Worm (Caenorhabditis elegans) whole organism, late embryonic: Measurements from ENCODE around the gene F58B3.6.
A peak's percentile ranks its signal among the peaks of the same experiment; 100 is the strongest.

Experiments
- C08G9.2 ChIP-seq: sonication (generic microtip); optimal IDR thresholded peaks from 2 replicates; lab custom pipeline; 2016; ENCODE audit warnings: mild to moderate bottlenecking, missing genetic modification characterization, moderate library complexity, missing compliant biosample characterization
- C38D4.7 ChIP-seq: fragments of 200-800 bp; sonication (Bioruptor generic); optimal IDR thresholded peaks from 2 replicates; lab custom pipeline; 2018; ENCODE audit warnings: mild to moderate bottlenecking, missing genetic modification characterization, moderate library complexity, missing compliant biosample characterization
- K09A11.1 ChIP-seq: sonication (generic microtip); optimal IDR thresholded peaks from 2 replicates; lab custom pipeline; 2017; ENCODE audit warnings: antibody characterized with exemption, mild to moderate bottlenecking, missing genetic modification characterization, missing compliant biosample characterization; ENCODE audit not compliant: insufficient read depth
- T23F11.4 ChIP-seq: fragments of 200-800 bp; sonication (Bioruptor generic); optimal IDR thresholded peaks from 2 replicates; lab custom pipeline; 2018; ENCODE audit warnings: mild to moderate bottlenecking, missing genetic modification characterization, missing compliant biosample characterization
- ama-1 ChIP-seq: fragments of 150-350 bp; optimal IDR thresholded peaks from 2 replicates; lab custom pipeline; 2014
- ceh-14 ChIP-seq: sonication (generic microtip); optimal IDR thresholded peaks from 2 replicates; lab custom pipeline; 2016; ENCODE audit warnings: missing genotype, missing genetic modification characterization, missing compliant biosample characterization
- ceh-18 ChIP-seq: sonication (generic microtip); optimal IDR thresholded peaks from 2 replicates; lab custom pipeline; 2016; ENCODE audit warnings: missing genetic modification characterization, missing compliant biosample characterization
- ceh-19 ChIP-seq: fragments of 200-800 bp; sonication (Bioruptor generic); optimal IDR thresholded peaks from 2 replicates; lab custom pipeline; 2018; ENCODE audit warnings: mild to moderate bottlenecking, missing genetic modification characterization, missing compliant biosample characterization
- ceh-2 ChIP-seq: sonication (generic microtip); optimal IDR thresholded peaks from 2 replicates; lab custom pipeline; 2016; ENCODE audit warnings: missing genotype, missing genetic modification characterization, missing compliant biosample characterization
- ceh-22 ChIP-seq: sonication (generic microtip); optimal IDR thresholded peaks from 2 replicates; lab custom pipeline; 2017; ENCODE audit warnings: missing biosample characterization, missing genetic modification characterization
- ceh-24 ChIP-seq: sonication (generic microtip); optimal IDR thresholded peaks from 2 replicates; lab custom pipeline; 2016; ENCODE audit warnings: mild to moderate bottlenecking, missing genetic modification characterization, missing compliant biosample characterization
- ceh-30 ChIP-seq: fragments of 150-350 bp; optimal IDR thresholded peaks from 2 replicates; lab custom pipeline; 2014; ENCODE audit warnings: missing biosample characterization, missing genetic modification characterization
- ceh-31 ChIP-seq: sonication (generic microtip); optimal IDR thresholded peaks from 2 replicates; lab custom pipeline; 2016; ENCODE audit warnings: missing genetic modification characterization, missing compliant biosample characterization
- ceh-34 ChIP-seq: sonication (generic microtip); optimal IDR thresholded peaks from 2 replicates; lab custom pipeline; 2016; ENCODE audit warnings: mild to moderate bottlenecking, missing genetic modification characterization, missing compliant biosample characterization
- ceh-45 ChIP-seq: fragments of 200-800 bp; sonication (Bioruptor generic); IDR thresholded peaks from 2 replicates; pipeline ENCODE4 v1.3.6; 2022; ENCODE audit warnings: missing genetic modification reagents, missing genetic modification characterization, missing compliant biosample characterization
- ceh-48 ChIP-seq: sonication (generic microtip); optimal IDR thresholded peaks from 2 replicates; lab custom pipeline; 2016; ENCODE audit warnings: missing genetic modification characterization, inconsistent platforms, missing compliant biosample characterization
- ceh-9 ChIP-seq: sonication (generic microtip); optimal IDR thresholded peaks from 2 replicates; lab custom pipeline; 2016; ENCODE audit warnings: mild to moderate bottlenecking, missing genetic modification characterization, inconsistent platforms, missing compliant biosample characterization
- che-1 ChIP-seq: sonication (generic microtip); optimal IDR thresholded peaks from 2 replicates; lab custom pipeline; 2016; ENCODE audit warnings: mild to moderate bottlenecking, missing genetic modification characterization, missing compliant biosample characterization
- dve-1 ChIP-seq: sonication (generic microtip); optimal IDR thresholded peaks from 2 replicates; lab custom pipeline; 2017; ENCODE audit warnings: antibody characterized with exemption, mild to moderate bottlenecking, missing genetic modification characterization, missing compliant biosample characterization
- elt-4 ChIP-seq: sonication (generic microtip); optimal IDR thresholded peaks from 2 replicates; lab custom pipeline; 2016; ENCODE audit warnings: missing genetic modification characterization, missing compliant biosample characterization
- ets-4 ChIP-seq: sonication (generic microtip); optimal IDR thresholded peaks from 2 replicates; lab custom pipeline; 2016; ENCODE audit warnings: missing genetic modification characterization, missing compliant biosample characterization
- eyg-1 ChIP-seq: sonication (generic microtip); optimal IDR thresholded peaks from 2 replicates; lab custom pipeline; 2016; ENCODE audit warnings: missing genotype, missing genetic modification characterization, missing compliant biosample characterization
- fax-1 ChIP-seq: sonication (generic microtip); optimal IDR thresholded peaks from 2 replicates; lab custom pipeline; 2016; ENCODE audit warnings: missing genotype, missing genetic modification characterization, missing compliant biosample characterization
- fkh-10 ChIP-seq: fragments of 150-350 bp; optimal IDR thresholded peaks from 2 replicates; lab custom pipeline; 2014; ENCODE audit warnings: missing biosample characterization, missing genetic modification reagents, missing genetic modification characterization
- fkh-6 ChIP-seq: sonication (generic microtip); optimal IDR thresholded peaks from 2 replicates; lab custom pipeline; 2016; ENCODE audit warnings: missing genetic modification characterization, missing compliant biosample characterization
- hlh-13 ChIP-seq: fragments of 200-800 bp; sonication (Bioruptor generic); optimal IDR thresholded peaks from 2 replicates; lab custom pipeline; 2018; ENCODE audit warnings: mild to moderate bottlenecking, missing genetic modification characterization, missing compliant biosample characterization
- hlh-15 ChIP-seq: sonication (generic microtip); optimal IDR thresholded peaks from 2 replicates; lab custom pipeline; 2016; ENCODE audit warnings: missing genetic modification characterization, missing compliant biosample characterization
- hlh-30 ChIP-seq: sonication (generic microtip); optimal IDR thresholded peaks from 2 replicates; lab custom pipeline; 2017; ENCODE audit warnings: antibody characterized with exemption, missing genetic modification characterization, missing compliant biosample characterization; ENCODE audit not compliant: insufficient read depth
- hlh-6 ChIP-seq: sonication (generic microtip); optimal IDR thresholded peaks from 2 replicates; lab custom pipeline; 2016; ENCODE audit warnings: missing genotype, missing genetic modification characterization, missing compliant biosample characterization
- hlh-8 ChIP-seq: sonication (generic microtip); optimal IDR thresholded peaks from 2 replicates; lab custom pipeline; 2016; ENCODE audit warnings: missing genotype, missing genetic modification characterization, missing compliant biosample characterization
- lim-6 ChIP-seq: sonication (generic microtip); optimal IDR thresholded peaks from 2 replicates; lab custom pipeline; 2016; ENCODE audit warnings: missing genetic modification characterization, missing compliant biosample characterization
- lin-11 ChIP-seq: fragments of 200-800 bp; sonication (Bioruptor generic); optimal IDR thresholded peaks from 2 replicates; lab custom pipeline; 2018; ENCODE audit warnings: mild to moderate bottlenecking, missing genetic modification characterization, missing compliant biosample characterization
- madf-2 ChIP-seq: sonication (generic microtip); optimal IDR thresholded peaks from 2 replicates; lab custom pipeline; 2017; ENCODE audit warnings: missing genetic modification characterization, missing compliant biosample characterization
- mec-3 ChIP-seq: sonication (generic microtip); optimal IDR thresholded peaks from 2 replicates; lab custom pipeline; 2016; ENCODE audit warnings: borderline replicate concordance, missing genetic modification characterization, missing compliant biosample characterization
- nhr-11 ChIP-seq: fragments of 150-350 bp; optimal IDR thresholded peaks from 2 replicates; lab custom pipeline; 2014; ENCODE audit warnings: missing biosample characterization, missing genetic modification characterization
- odd-2 ChIP-seq: sonication (generic microtip); optimal IDR thresholded peaks from 2 replicates; lab custom pipeline; 2017; ENCODE audit warnings: antibody characterized with exemption, mild to moderate bottlenecking, missing genetic modification characterization, missing compliant biosample characterization
- pag-3 ChIP-seq: sonication (generic microtip); optimal IDR thresholded peaks from 2 replicates; lab custom pipeline; 2016; ENCODE audit warnings: missing compliant biosample characterization, missing genetic modification characterization, borderline replicate concordance
- pat-9 ChIP-seq: fragments of 200-800 bp; sonication (Bioruptor generic); optimal IDR thresholded peaks from 2 replicates; lab custom pipeline; 2018; ENCODE audit warnings: mild to moderate bottlenecking, missing genetic modification characterization, moderate library complexity, missing compliant biosample characterization
- pha-2 ChIP-seq: sonication (generic microtip); optimal IDR thresholded peaks from 2 replicates; lab custom pipeline; 2017; ENCODE audit warnings: mild to moderate bottlenecking, missing genetic modification characterization, missing compliant biosample characterization
- pqm-1 ChIP-seq: sonication (generic microtip); optimal IDR thresholded peaks from 2 replicates; lab custom pipeline; 2016; ENCODE audit warnings: missing genetic modification characterization, missing compliant biosample characterization
- ref-2 ChIP-seq: sonication (generic microtip); optimal IDR thresholded peaks from 2 replicates; lab custom pipeline; 2016; ENCODE audit warnings: missing genetic modification characterization, missing compliant biosample characterization
- rnt-1 ChIP-seq: sonication (generic microtip); optimal IDR thresholded peaks from 2 replicates; lab custom pipeline; 2016; ENCODE audit warnings: missing genetic modification characterization, missing compliant biosample characterization
- sox-4 ChIP-seq: sonication (generic microtip); optimal IDR thresholded peaks from 2 replicates; lab custom pipeline; 2017; ENCODE audit warnings: mild to moderate bottlenecking, missing genetic modification characterization, inconsistent platforms, missing compliant biosample characterization
- zip-5 ChIP-seq: sonication (generic microtip); optimal IDR thresholded peaks from 2 replicates; lab custom pipeline; 2016; ENCODE audit warnings: missing genetic modification characterization, missing compliant biosample characterization
- ztf-16 ChIP-seq: sonication (generic microtip); optimal IDR thresholded peaks from 2 replicates; lab custom pipeline; 2017; ENCODE audit warnings: missing genetic modification characterization, missing compliant biosample characterization

The F58B3.6 gene

ce11 chrIV:11636409-11636723, at the start of gene F58B3.6:
Gene F58B3.6 (plus strand): TSS chrIV:11636648.
- TF ChIP-seq hlh-30 (tag; lab: Kevin White, UChicago) = peak; percentile 67
- no peak for TF ChIP-seq ztf-16 (tag; lab: Kevin White, UChicago)
- no peak for TF ChIP-seq pag-3 (tag; lab: Kevin White, UChicago)
- TF ChIP-seq ref-2 = no peak
- TF ChIP-seq ceh-22 (tag; lab: Kevin White, UChicago) = no peak
- TF ChIP-seq ceh-48 (tag; lab: Kevin White, UChicago) = no peak

ce11 chrIV:11592165-11592564, 44.3 kb upstream of the F58B3.6 start, which contains the start of gene spe-36:
Gene spe-36 (minus strand): TSS chrIV:11592265.
- no peak for TF ChIP-seq K09A11.1 (tag; lab: Kevin White, UChicago)
- TF ChIP-seq elt-4 (tag; lab: Kevin White, UChicago) = no peak
- no peak for TF ChIP-seq sox-4 (tag; lab: Kevin White, UChicago)
- no peak for TF ChIP-seq mec-3
- TF ChIP-seq ztf-16 (tag; lab: Kevin White, UChicago) = no peak
- no peak for TF ChIP-seq ama-1 (lab: Kevin White, UChicago)
- TF ChIP-seq ceh-18 (tag; lab: Kevin White, UChicago) = no peak
- TF ChIP-seq ceh-9 (tag; lab: Kevin White, UChicago) = no peak
- no peak for TF ChIP-seq eyg-1 (tag; lab: Kevin White, UChicago)

ce11 chrIV:11592820-11593219, 43.6 kb upstream of the F58B3.6 start:
- TF ChIP-seq madf-2 (tag; lab: Kevin White, UChicago) (no peak), hlh-30 (tag; lab: Kevin White, UChicago) (no peak), zip-5 (tag; lab: Kevin White, UChicago) (peak; percentile 66), pqm-1 (no peak), ceh-45 (GFP tag; lab: Robert Waterston, UW) (no peak), ceh-48 (tag; lab: Kevin White, UChicago) (no peak), hlh-6 (no peak), ceh-34 (tag; lab: Kevin White, UChicago) (no peak), ceh-19 (GFP tag; lab: Kevin White, UChicago) (no peak), hlh-8 (tag; lab: Kevin White, UChicago) (no peak), fkh-6 (tag; lab: Kevin White, UChicago) (no peak), ceh-2 (tag; lab: Kevin White, UChicago) (peak; percentile 36), pha-2 (tag; lab: Kevin White, UChicago) (no peak), ceh-24 (no peak), fax-1 (tag; lab: Kevin White, UChicago) (no peak), hlh-15 (no peak), eyg-1 (tag; lab: Kevin White, UChicago) (no peak), C08G9.2 (peak; percentile 55), ceh-14 (no peak), nhr-11 (tag; lab: Kevin White, UChicago) (no peak), lin-11 (tag; lab: Kevin White, UChicago) (no peak), rnt-1 (tag; lab: Kevin White, UChicago) (no peak), ztf-16 (tag; lab: Kevin White, UChicago) (no peak), K09A11.1 (tag; lab: Kevin White, UChicago) (no peak), ets-4 (tag; lab: Kevin White, UChicago) (peak; percentile 44), che-1 (tag; lab: Kevin White, UChicago) (no peak), pag-3 (tag; lab: Kevin White, UChicago) (no peak), ceh-9 (tag; lab: Kevin White, UChicago) (no peak), T23F11.4 (GFP tag; lab: Kevin White, UChicago) (no peak), dve-1 (tag; lab: Kevin White, UChicago) (no peak), ceh-31 (peak; percentile 12), ceh-22 (tag; lab: Kevin White, UChicago) (no peak), fkh-10 (GFP tag; lab: Kevin White, UChicago) (no peak), ceh-30 (tag; lab: Kevin White, UChicago) (no peak), odd-2 (tag; lab: Kevin White, UChicago) (no peak), pat-9 (tag; lab: Kevin White, UChicago) (no peak), hlh-13 (no peak), lim-6 (no peak), C38D4.7 (GFP tag; lab: Kevin White, UChicago) (no peak)
